Fruit fly (Drosophila melanogaster) whole organism, embryonic: ENCODE data around the gene CG15141.
A peak's percentile ranks its signal among the peaks of the same experiment; 100 is the strongest.

Experiments used
- Abd-B ChIP-seq: fragments of 200-800 bp; sonication (Bioruptor generic); optimal IDR thresholded peaks from 2 replicates; lab custom pipeline; 2018; ENCODE audit warnings: missing biosample characterization, mild to moderate bottlenecking, missing genetic modification characterization, moderate library complexity
- Atf-2 ChIP-seq: fragments of 200-800 bp; sonication (Bioruptor generic); optimal IDR thresholded peaks from 2 replicates; lab custom pipeline; 2016; ENCODE audit warnings: missing biosample characterization, missing genetic modification characterization
- B-H1 ChIP-seq: fragments of 200-800 bp; sonication (Bioruptor generic); IDR thresholded peaks from 3 replicates; pipeline ENCODE4 v1.3.6; 2022; ENCODE audit warnings: missing biosample characterization, missing genetic modification characterization
- BEAF-32 ChIP-seq: fragments of 200-800 bp; sonication (Bioruptor generic); optimal IDR thresholded peaks from 3 replicates; lab custom pipeline; 2017; ENCODE audit warnings: missing biosample characterization, missing genetic modification characterization, mild to moderate bottlenecking, moderate library complexity, missing genetic modification reagents
- CG10565 ChIP-seq: fragments of 200-800 bp; sonication (Bioruptor generic); optimal IDR thresholded peaks from 3 replicates; lab custom pipeline; 2016; ENCODE audit warnings: missing biosample characterization, mild to moderate bottlenecking, missing genetic modification characterization
- CG11456 ChIP-seq: fragments of 200-800 bp; sonication (Bioruptor generic); IDR thresholded peaks from 3 replicates; pipeline ENCODE4 v1.3.6; 2022; ENCODE audit warnings: missing biosample characterization, missing genetic modification characterization
- CG12071 ChIP-seq: fragments of 200-800 bp; sonication (Bioruptor generic); optimal IDR thresholded peaks from 3 replicates; lab custom pipeline; 2018; ENCODE audit warnings: missing biosample characterization, mild to moderate bottlenecking, missing genetic modification characterization
- CG15269 ChIP-seq: fragments of 200-800 bp; sonication (Bioruptor generic); optimal IDR thresholded peaks from 2 replicates; lab custom pipeline; 2018; ENCODE audit warnings: missing biosample characterization, mild to moderate bottlenecking, missing genetic modification characterization, moderate library complexity
- CG17328 ChIP-seq: fragments of 200-800 bp; sonication (Bioruptor generic); IDR thresholded peaks from 2 replicates; pipeline ENCODE4 v1.3.6; 2022; ENCODE audit warnings: missing biosample characterization, missing genetic modification characterization
- CG17361 ChIP-seq: fragments of 200-800 bp; sonication (Bioruptor generic); IDR thresholded peaks from 3 replicates; pipeline ENCODE4 v1.3.6; 2022; ENCODE audit warnings: missing biosample characterization, missing genetic modification characterization
- CG17612 ChIP-seq: fragments of 200-800 bp; sonication (Bioruptor generic); IDR thresholded peaks from 2 replicates; pipeline ENCODE4 v1.3.6; 2022; ENCODE audit warnings: missing biosample characterization, missing genetic modification characterization
- CG18262 ChIP-seq: fragments of 200-800 bp; optimal IDR thresholded peaks from 3 replicates; lab custom pipeline; 2019; ENCODE audit warnings: missing biosample characterization, mild to moderate bottlenecking, missing genetic modification characterization, moderate library complexity
- CG1832 ChIP-seq: fragments of 200-800 bp; sonication (Bioruptor generic); optimal IDR thresholded peaks from 2 replicates; lab custom pipeline; 2017; ENCODE audit warnings: missing biosample characterization, mild to moderate bottlenecking, missing genetic modification characterization, inconsistent platforms
- CG2120 ChIP-seq: fragments of 200-800 bp; sonication (Bioruptor generic); optimal IDR thresholded peaks from 3 replicates; lab custom pipeline; 2016; ENCODE audit warnings: missing biosample characterization, missing genetic modification characterization
- CG2712 ChIP-seq: fragments of 200-800 bp; optimal IDR thresholded peaks from 3 replicates; lab custom pipeline; 2019; ENCODE audit warnings: missing biosample characterization, mild to moderate bottlenecking, missing genetic modification characterization, moderate library complexity
- CG31441 ChIP-seq: fragments of 200-800 bp; sonication (Bioruptor generic); IDR thresholded peaks from 2 replicates; pipeline ENCODE4 v1.3.6; 2022; ENCODE audit warnings: missing biosample characterization, missing genetic modification characterization
- CG3163 ChIP-seq: fragments of 200-800 bp; sonication (Bioruptor generic); optimal IDR thresholded peaks from 3 replicates; lab custom pipeline; 2016; ENCODE audit warnings: missing biosample characterization, missing genetic modification characterization
- CG6765 ChIP-seq: fragments of 200-800 bp; sonication (Bioruptor generic); optimal IDR thresholded peaks from 3 replicates; lab custom pipeline; 2017; ENCODE audit warnings: missing biosample characterization, mild to moderate bottlenecking, missing genetic modification characterization
- CG6813 ChIP-seq: fragments of 200-800 bp; sonication (Bioruptor generic); optimal IDR thresholded peaks from 2 replicates; lab custom pipeline; 2017; ENCODE audit warnings: missing biosample characterization, missing genetic modification characterization, mild to moderate bottlenecking, moderate library complexity, missing genetic modification reagents
- CG7963 ChIP-seq: fragments of 200-800 bp; sonication (Bioruptor generic); IDR thresholded peaks from 3 replicates; pipeline ENCODE4 v1.3.6; 2022; ENCODE audit warnings: missing biosample characterization, missing genetic modification characterization; ENCODE audit not compliant: partially characterized antibody
- CG9437 ChIP-seq: fragments of 200-800 bp; sonication (Bioruptor generic); optimal IDR thresholded peaks from 2 replicates; lab custom pipeline; 2018; ENCODE audit warnings: missing biosample characterization, mild to moderate bottlenecking, missing genetic modification characterization
- E2f1 ChIP-seq: fragments of 200-800 bp; sonication (Bioruptor generic); IDR thresholded peaks from 2 replicates; pipeline ENCODE4 v1.3.6; 2022; ENCODE audit warnings: missing biosample characterization, missing genetic modification characterization
- Ets65A ChIP-seq: fragments of 200-800 bp; sonication (Bioruptor generic); peaks from one replicate; lab custom pipeline; 2016; ENCODE audit warnings: missing biosample characterization, missing genetic modification characterization
- HLH3B ChIP-seq: fragments of 200-800 bp; sonication (Bioruptor generic); IDR thresholded peaks from 2 replicates; pipeline ENCODE4 v1.3.6; 2022; ENCODE audit warnings: missing biosample characterization, missing genetic modification characterization
- Hsf ChIP-seq: fragments of 200-800 bp; sonication (Bioruptor generic); optimal IDR thresholded peaks from 3 replicates; lab custom pipeline; 2016; ENCODE audit warnings: missing biosample characterization, missing genetic modification characterization
- Kr ChIP-seq: fragments of 200-800 bp; sonication (Bioruptor generic); optimal IDR thresholded peaks from 2 replicates; lab custom pipeline; 2017; ENCODE audit warnings: missing biosample characterization, mild to moderate bottlenecking, missing genetic modification characterization
- Mes4 ChIP-seq: fragments of 200-800 bp; sonication (Bioruptor generic); optimal IDR thresholded peaks from 2 replicates; lab custom pipeline; 2016; ENCODE audit warnings: missing biosample characterization, missing genetic modification characterization
- NC2α ChIP-seq: fragments of 200-800 bp; sonication (Bioruptor generic); optimal IDR thresholded peaks from 2 replicates; lab custom pipeline; 2016; ENCODE audit warnings: missing biosample characterization, missing genetic modification characterization
- Neu2 ChIP-seq: fragments of 200-800 bp; sonication (Bioruptor generic); optimal IDR thresholded peaks from 3 replicates; lab custom pipeline; 2016; ENCODE audit warnings: missing biosample characterization, missing genetic modification characterization, borderline replicate concordance
- Nf-YA ChIP-seq: fragments of 200-800 bp; sonication (Bioruptor generic); IDR thresholded peaks from 2 replicates; pipeline ENCODE4 v1.3.6; 2022; ENCODE audit warnings: missing biosample characterization, missing genetic modification characterization
- Opbp ChIP-seq: fragments of 200-800 bp; sonication (Bioruptor generic); IDR thresholded peaks from 3 replicates; pipeline ENCODE4 v1.3.6; 2022; ENCODE audit warnings: missing biosample characterization, missing genetic modification characterization; ENCODE audit not compliant: partially characterized antibody
- Sox100B ChIP-seq: fragments of 200-800 bp; sonication (Bioruptor generic); optimal IDR thresholded peaks from 3 replicates; lab custom pipeline; 2018; ENCODE audit warnings: missing biosample characterization, mild to moderate bottlenecking, missing genetic modification characterization
- Trl ChIP-seq, 3 experiments: fragments of >200 bp in 2 of 3; fragments of 200-800 bp in 1 of 3; sonication (Bioruptor generic) in 1 of 3; optimal IDR thresholded peaks; 2 replicates in 1 of 3; 3 replicates in 2 of 3; lab custom pipeline; 2016 to 2017; ENCODE audit warnings: missing biosample characterization in 1 of 3, missing genetic modification characterization in 1 of 3
- ap ChIP-seq: fragments of 200-800 bp; sonication (Bioruptor generic); IDR thresholded peaks from 2 replicates; pipeline ENCODE4 v1.3.6; 2022; ENCODE audit warnings: missing biosample characterization, missing genetic modification characterization
- ara ChIP-seq: fragments of 200-800 bp; sonication (Bioruptor generic); IDR thresholded peaks from 2 replicates; pipeline ENCODE4 v1.3.6; 2022; ENCODE audit warnings: missing biosample characterization, missing genetic modification characterization
- az2 ChIP-seq: fragments of 200-800 bp; sonication (Bioruptor generic); optimal IDR thresholded peaks from 3 replicates; lab custom pipeline; 2016; ENCODE audit warnings: missing biosample characterization, missing genetic modification characterization
- bigmax ChIP-seq: fragments of 200-800 bp; sonication (Bioruptor generic); optimal IDR thresholded peaks from 2 replicates; lab custom pipeline; 2018; ENCODE audit warnings: missing biosample characterization, mild to moderate bottlenecking, missing genetic modification characterization
- btn ChIP-seq: fragments of 200-800 bp; sonication (Bioruptor generic); optimal IDR thresholded peaks from 2 replicates; lab custom pipeline; 2016; ENCODE audit warnings: missing biosample characterization, missing genetic modification characterization
- grau ChIP-seq: fragments of 200-800 bp; optimal IDR thresholded peaks from 3 replicates; lab custom pipeline; 2019; ENCODE audit warnings: missing biosample characterization, mild to moderate bottlenecking, missing genetic modification characterization, moderate library complexity
- gsb ChIP-seq: fragments of 200-800 bp; sonication (Bioruptor generic); IDR thresholded peaks from 2 replicates; pipeline ENCODE4 v1.3.6; 2022; ENCODE audit warnings: missing biosample characterization, missing genetic modification characterization
- h ChIP-seq: fragments of >200 bp; optimal IDR thresholded peaks from 2 replicates; lab custom pipeline; 2017
- hbn ChIP-seq: fragments of 200-800 bp; sonication (Bioruptor generic); IDR thresholded peaks from 2 replicates; pipeline ENCODE4 v1.3.6; 2022; ENCODE audit warnings: missing biosample characterization, missing genetic modification characterization; ENCODE audit not compliant: partially characterized antibody
- jing ChIP-seq: fragments of 200-800 bp; sonication (Bioruptor generic); optimal IDR thresholded peaks from 2 replicates; lab custom pipeline; 2018; ENCODE audit warnings: missing biosample characterization, mild to moderate bottlenecking, missing genetic modification characterization
- kah ChIP-seq: fragments of 200-800 bp; sonication (Bioruptor generic); optimal IDR thresholded peaks from 2 replicates; lab custom pipeline; 2018; ENCODE audit warnings: missing biosample characterization, mild to moderate bottlenecking, missing genetic modification characterization
- lilli ChIP-seq: fragments of 200-800 bp; sonication (Bioruptor generic); optimal IDR thresholded peaks from 3 replicates; lab custom pipeline; 2016; ENCODE audit warnings: missing biosample characterization, missing genetic modification characterization
- lola ChIP-seq, 3 experiments: fragments of >200 bp in 2 of 3; fragments of 200-800 bp in 1 of 3; sonication (Bioruptor generic) in 1 of 3; optimal IDR thresholded peaks; 2 replicates each; lab custom pipeline; 2017 to 2019; ENCODE audit warnings: missing biosample characterization in 3 of 3, missing genetic modification characterization in 3 of 3, mild to moderate bottlenecking in 1 of 3, moderate library complexity in 1 of 3
- sisA ChIP-seq: fragments of 200-800 bp; sonication (Bioruptor generic); IDR thresholded peaks from 2 replicates; pipeline ENCODE4 v1.3.6; 2022; ENCODE audit warnings: missing biosample characterization, missing genetic modification characterization
- tap ChIP-seq: fragments of 200-800 bp; optimal IDR thresholded peaks from 3 replicates; lab custom pipeline; 2019; ENCODE audit warnings: missing biosample characterization, mild to moderate bottlenecking, missing genetic modification characterization, moderate library complexity
- tgo ChIP-seq: fragments of 200-800 bp; sonication (Bioruptor generic); IDR thresholded peaks from 3 replicates; pipeline ENCODE4 v1.3.6; 2022; ENCODE audit warnings: missing biosample characterization, missing genetic modification characterization
- trh ChIP-seq: fragments of 200-800 bp; sonication (Bioruptor generic); optimal IDR thresholded peaks from 2 replicates; lab custom pipeline; 2016; ENCODE audit warnings: missing biosample characterization, missing genetic modification characterization
- unpg ChIP-seq: fragments of 200-800 bp; sonication (Bioruptor generic); optimal IDR thresholded peaks from 3 replicates; lab custom pipeline; 2018; ENCODE audit warnings: missing biosample characterization, mild to moderate bottlenecking, missing genetic modification characterization, moderate library complexity

The CG15141 gene

dm6 chr2L:17379844-17380243 is 30.6 kb upstream of the CG15141 start (continued):
- TF ChIP-seq Ets65A (GFP tag; lab: Kevin White, UChicago) (no peak), CG2120 (GFP tag; lab: Kevin White, UChicago) (no peak), gsb (GFP tag; lab: Robert Waterston, UW) (no peak), jing (GFP tag; lab: Kevin White, UChicago) (peak; percentile 58), Neu2 (GFP tag; lab: Kevin White, UChicago) (no peak), trh (GFP tag; lab: Kevin White, UChicago) (peak; percentile 73), btn (GFP tag; lab: Kevin White, UChicago) (peak; percentile 75), sisA (no peak), CG18262 (peak; percentile 77), CG31441 (GFP tag; lab: Robert Waterston, UW) (peak; percentile 71), grau (tag; lab: Kevin White, UChicago) (peak; percentile 21), ap (GFP tag; lab: Robert Waterston, UW) (peak; percentile 39; the same call in 1 of the 2 replicates), hbn (no peak), CG6813 (peak; percentile 87), Trl (optimal IDR thresholded peaks at IDR 0.05; lab: Kevin White, UChicago) (no peak), Trl (GFP tag; optimal IDR thresholded peaks at IDR 0.05; lab: Kevin White, UChicago) (peak; percentile 82), B-H1 (GFP tag; lab: Robert Waterston, UW) (no peak), Mes4 (GFP tag; lab: Kevin White, UChicago) (peak; percentile 80), CG2712 (tag; lab: Kevin White, UChicago) (peak; percentile 71), bigmax (GFP tag; lab: Kevin White, UChicago) (peak; percentile 29), Abd-B (GFP tag; lab: Kevin White, UChicago) (peak; percentile 16), Hsf (GFP tag; lab: Kevin White, UChicago) (peak; percentile 39), CG10565 (no peak), unpg (peak; percentile 76), lilli (GFP tag; lab: Kevin White, UChicago) (peak; percentile 8), az2 (GFP tag; lab: Kevin White, UChicago) (peak; percentile 16), CG17361 (GFP tag; lab: Robert Waterston, UW) (peak; percentile 51; the same call in 2 of the 3 replicates), Nf-YA (GFP tag; lab: Robert Waterston, UW) (peak; percentile 53; the same call in 1 of the 2 replicates), CG15269 (tag; lab: Kevin White, UChicago) (peak; percentile 29), tap (tag; lab: Kevin White, UChicago) (peak; percentile 51), h (lab: Kevin White, UChicago) (no peak), Atf-2 (GFP tag; lab: Kevin White, UChicago) (peak; percentile 49), CG6765 (GFP tag; lab: Kevin White, UChicago) (no peak), BEAF-32 (GFP tag; lab: Kevin White, UChicago) (no peak), CG7963 (GFP tag; lab: Robert Waterston, UW) (no peak), Sox100B (GFP tag; lab: Kevin White, UChicago) (peak; percentile 70), HLH3B (GFP tag; lab: Robert Waterston, UW) (peak; percentile 49; the same call in 1 of the 2 replicates), kah (GFP tag; lab: Kevin White, UChicago) (peak; percentile 53), CG17612 (GFP tag; lab: Robert Waterston, UW) (no peak), CG17328 (GFP tag; lab: Robert Waterston, UW) (peak; percentile 76), CG12071 (GFP tag; lab: Kevin White, UChicago) (peak; percentile 81), NC2α (GFP tag; lab: Kevin White, UChicago) (peak; percentile 89), ara (GFP tag; lab: Robert Waterston, UW) (peak; percentile 66), CG11456 (GFP tag; lab: Robert Waterston, UW) (no peak), Opbp (no peak), CG3163 (GFP tag; lab: Kevin White, UChicago) (peak; percentile 31), CG1832 (no peak), lola (GFP tag; optimal IDR thresholded peaks at IDR 0.05; lab: Kevin White, UChicago) (peak in 1 of 3 experiments; percentile 52), CG9437 (GFP tag; lab: Kevin White, UChicago) (no peak), Kr (GFP tag; lab: Kevin White, UChicago) (peak; percentile 93), E2f1 (peak; percentile 19; the same call in 1 of the 2 replicates), tgo (GFP tag; lab: Robert Waterston, UW) (peak; percentile 34; the same call in 1 of the 3 replicates)
